Fruit fly (Drosophila melanogaster) whole organism, adult: ENCODE measurements around the gene Uros2.

ENCODE experiments used
- CG11617 ChIP-seq: fragments of 200-800 bp; sonication (Bioruptor generic); optimal IDR thresholded peaks from 2 replicates; lab custom pipeline; 2017; ENCODE audit warnings: mild to moderate bottlenecking, missing biosample characterization, missing genetic modification reagents, missing genetic modification characterization
- CG12768 ChIP-seq: fragments of 200-800 bp; sonication (Bioruptor generic); optimal IDR thresholded peaks from 2 replicates; lab custom pipeline; 2017; ENCODE audit warnings: missing biosample characterization, missing genetic modification characterization, mild to moderate bottlenecking, moderate library complexity, missing genetic modification reagents
- CG14711 ChIP-seq: fragments of 200-800 bp; sonication (Bioruptor generic); optimal IDR thresholded peaks from 2 replicates; lab custom pipeline; 2018; ENCODE audit warnings: missing biosample characterization, mild to moderate bottlenecking, missing genetic modification characterization, moderate library complexity
- CG1620 ChIP-seq: fragments of 200-800 bp; sonication (Bioruptor generic); optimal IDR thresholded peaks from 2 replicates; lab custom pipeline; 2016; ENCODE audit warnings: missing biosample characterization, missing genetic modification characterization
- CG33017 ChIP-seq: fragments of 200-800 bp; sonication (Bioruptor generic); optimal IDR thresholded peaks from 2 replicates; lab custom pipeline; 2018; ENCODE audit warnings: missing biosample characterization, mild to moderate bottlenecking, missing genetic modification characterization, moderate library complexity
- CG5204 ChIP-seq: fragments of 200-800 bp; sonication (Bioruptor generic); optimal IDR thresholded peaks from 2 replicates; lab custom pipeline; 2016; ENCODE audit warnings: missing biosample characterization, missing genetic modification characterization
- CG7045 ChIP-seq: fragments of 200-800 bp; sonication (Bioruptor generic); optimal IDR thresholded peaks from 2 replicates; lab custom pipeline; 2017; ENCODE audit warnings: missing biosample characterization, mild to moderate bottlenecking, missing genetic modification characterization
- CG7101 ChIP-seq: fragments of 200-800 bp; sonication (Bioruptor generic); optimal IDR thresholded peaks from 2 replicates; lab custom pipeline; 2018; ENCODE audit warnings: missing biosample characterization, mild to moderate bottlenecking, missing genetic modification characterization, moderate library complexity
- Clk ChIP-seq: fragments of 200-800 bp; sonication (Bioruptor generic); optimal IDR thresholded peaks from 2 replicates; lab custom pipeline; 2017; ENCODE audit warnings: missing biosample characterization, missing genetic modification characterization
- Crg-1 ChIP-seq: fragments of 200-800 bp; sonication (Bioruptor generic); optimal IDR thresholded peaks from 2 replicates; lab custom pipeline; 2016; ENCODE audit warnings: missing biosample characterization, missing genetic modification characterization
- Hr96 ChIP-seq: fragments of 200-800 bp; sonication (Bioruptor generic); optimal IDR thresholded peaks from 2 replicates; lab custom pipeline; 2016; ENCODE audit warnings: missing biosample characterization, missing genetic modification characterization
- Mnt ChIP-seq: fragments of 200-800 bp; sonication (Bioruptor generic); optimal IDR thresholded peaks from 2 replicates; lab custom pipeline; 2016; ENCODE audit warnings: missing biosample characterization, mild to moderate bottlenecking, missing genetic modification characterization
- bab1 ChIP-seq: fragments of 200-800 bp; sonication (Bioruptor generic); optimal IDR thresholded peaks from 3 replicates; lab custom pipeline; 2019; ENCODE audit warnings: missing biosample characterization, mild to moderate bottlenecking, missing genetic modification characterization, moderate library complexity
- cic ChIP-seq: fragments of 200-800 bp; sonication (Bioruptor generic); optimal IDR thresholded peaks from 2 replicates; lab custom pipeline; 2017; ENCODE audit warnings: missing biosample characterization, mild to moderate bottlenecking, missing genetic modification characterization, moderate library complexity
- cnc ChIP-seq, 2 experiments: fragments of >200 bp; optimal IDR thresholded peaks; 2 replicates each; lab custom pipeline; 2017
- kay ChIP-seq: fragments of 200-800 bp; sonication (Bioruptor generic); peaks from one replicate; lab custom pipeline; 2016; ENCODE audit warnings: missing biosample characterization, missing genetic modification characterization, borderline replicate concordance
- ovo ChIP-seq: fragments of 200-800 bp; sonication (Bioruptor generic); optimal IDR thresholded peaks from 2 replicates; lab custom pipeline; 2016; ENCODE audit warnings: missing biosample characterization, missing genetic modification characterization
- pad ChIP-seq: fragments of 200-800 bp; sonication (Bioruptor generic); optimal IDR thresholded peaks from 3 replicates; lab custom pipeline; 2017; ENCODE audit warnings: missing biosample characterization, missing genetic modification characterization, mild to moderate bottlenecking, moderate library complexity, missing genetic modification reagents
- tj ChIP-seq: fragments of 200-800 bp; sonication (Bioruptor generic); optimal IDR thresholded peaks from 3 replicates; lab custom pipeline; 2017; ENCODE audit warnings: missing biosample characterization, mild to moderate bottlenecking, missing genetic modification characterization, moderate library complexity
- toe ChIP-seq: fragments of 200-800 bp; sonication (Bioruptor generic); optimal IDR thresholded peaks from 2 replicates; lab custom pipeline; 2016; ENCODE audit warnings: missing biosample characterization, missing genetic modification characterization

Uros2 gene

DNA sequence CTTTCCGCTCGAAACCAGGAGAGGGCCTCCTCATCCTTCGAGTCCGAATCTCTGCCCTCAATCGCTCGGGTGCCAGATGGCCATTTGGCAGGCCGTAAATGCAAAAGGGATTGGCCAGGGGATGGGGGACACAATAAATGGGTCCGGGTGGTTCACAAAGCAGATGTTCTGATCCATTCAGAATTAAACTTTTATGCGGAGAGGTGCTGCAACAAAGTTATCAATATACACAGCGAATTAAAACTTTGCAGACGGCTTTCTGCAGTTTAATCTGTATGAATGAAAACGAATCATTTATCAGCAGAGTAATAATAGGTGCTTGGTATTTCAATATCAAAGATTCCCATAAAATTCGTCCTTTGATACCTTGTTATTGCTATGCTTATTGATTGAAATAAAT lies 19.0 kb downstream of the Uros2 start:
- TF ChIP-seq kay (no peak), Clk (GFP tag; lab: Kevin White, UChicago) (no peak), toe (GFP tag; lab: Kevin White, UChicago) (no peak), Hr96 (GFP tag; lab: Kevin White, UChicago) (no peak), pad (no peak), cic (no peak), CG1620 (GFP tag; lab: Kevin White, UChicago) (no peak), ovo (no peak), CG7045 (no peak), CG5204 (no peak), CG7101 (tag; lab: Kevin White, UChicago) (no peak), Mnt (no peak), tj (GFP tag; lab: Kevin White, UChicago) (no peak), CG33017 (no peak), CG14711 (tag; lab: Kevin White, UChicago) (no peak), bab1 (GFP tag; lab: Kevin White, UChicago) (no peak), CG12768 (no peak)

DNA sequence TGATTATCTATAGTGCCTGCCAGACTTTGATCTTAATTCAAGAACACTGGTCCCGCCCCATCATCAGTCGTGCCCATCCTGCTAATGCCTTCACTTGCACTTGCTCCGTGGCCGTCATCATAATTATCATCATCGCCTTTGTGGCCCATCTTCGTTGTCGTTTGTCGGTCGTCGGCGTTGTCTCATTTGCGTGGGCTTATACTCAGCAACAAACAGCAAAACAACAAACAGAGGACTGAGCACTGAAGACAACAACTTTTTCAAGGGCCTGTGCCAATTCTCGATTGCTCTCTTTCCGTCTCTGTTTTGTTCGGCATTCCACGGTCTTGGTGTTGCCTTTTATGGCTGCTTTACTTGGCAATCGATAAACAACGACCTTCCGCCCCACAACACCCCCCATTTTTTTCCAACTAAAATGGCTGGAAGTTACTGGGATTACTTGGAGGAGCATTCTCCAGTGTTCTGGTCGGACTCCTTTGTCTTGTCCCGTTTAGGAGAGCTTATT lies 19.6 kb downstream of the Uros2 start:
- TF ChIP-seq CG33017, result no peak
- no peak for TF ChIP-seq kay
- TF ChIP-seq Mnt, result no peak
- TF ChIP-seq Crg-1 (GFP tag; lab: Kevin White, UChicago), result no peak
- no peak for TF ChIP-seq cnc (optimal IDR thresholded peaks at IDR 0.05; lab: Kevin White, UChicago)
- TF ChIP-seq Hr96 (GFP tag; lab: Kevin White, UChicago), result no peak
- no peak for TF ChIP-seq toe (GFP tag; lab: Kevin White, UChicago)
- TF ChIP-seq ovo, result no peak

DNA sequence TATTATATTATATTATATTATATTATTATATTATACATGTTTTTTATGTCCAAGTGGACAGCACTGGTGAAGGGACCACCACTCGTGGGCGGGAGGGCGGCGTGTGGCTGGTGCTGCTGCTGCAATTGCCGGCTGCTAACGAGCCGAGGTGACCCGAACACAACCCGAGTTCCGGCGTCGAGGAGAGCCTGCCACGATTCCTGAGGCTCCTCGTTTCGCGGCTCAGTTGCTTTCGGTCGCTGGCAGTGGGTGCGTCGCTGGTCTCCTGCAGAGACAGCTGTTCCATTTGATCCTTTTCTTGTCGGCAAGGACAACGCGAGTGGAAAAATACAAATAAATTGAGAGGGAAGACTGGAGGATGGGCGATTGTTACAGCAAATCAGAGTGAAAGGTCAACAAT lies 22.0 kb downstream of the Uros2 start:
- TF ChIP-seq tj (GFP tag; lab: Kevin White, UChicago), result no peak
- no peak for TF ChIP-seq bab1 (GFP tag; lab: Kevin White, UChicago)
- TF ChIP-seq CG12768, result no peak
- no peak for TF ChIP-seq kay
- no peak for TF ChIP-seq CG7045
- TF ChIP-seq cic, result no peak
- no peak for TF ChIP-seq Hr96 (GFP tag; lab: Kevin White, UChicago)
- no peak for TF ChIP-seq CG1620 (GFP tag; lab: Kevin White, UChicago)
- TF ChIP-seq CG5204, result no peak
- no peak for TF ChIP-seq Clk (GFP tag; lab: Kevin White, UChicago)

DNA sequence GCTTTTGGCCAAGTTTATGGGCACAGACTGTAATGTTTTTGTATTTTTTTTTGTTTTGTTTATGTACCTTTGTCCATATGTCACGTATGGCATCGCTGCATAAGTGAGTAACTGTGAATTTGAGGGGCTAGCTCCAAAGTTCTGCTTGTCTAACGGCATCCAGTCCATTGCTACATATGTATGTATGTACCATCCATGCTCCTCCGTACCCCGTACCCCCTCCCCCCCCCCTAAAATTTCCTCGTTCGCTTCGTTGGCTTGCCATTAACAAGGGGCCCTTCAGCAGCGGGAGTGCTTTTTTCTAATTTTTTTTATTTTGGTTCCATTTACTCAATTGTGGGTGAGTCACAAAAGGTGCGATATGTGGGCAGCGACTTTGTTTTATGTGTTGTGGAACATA lies 25.8 kb downstream of the Uros2 start:
- TF ChIP-seq CG12768, result no peak
- peak; percentile 31 for TF ChIP-seq bab1 (GFP tag; lab: Kevin White, UChicago)

DNA sequence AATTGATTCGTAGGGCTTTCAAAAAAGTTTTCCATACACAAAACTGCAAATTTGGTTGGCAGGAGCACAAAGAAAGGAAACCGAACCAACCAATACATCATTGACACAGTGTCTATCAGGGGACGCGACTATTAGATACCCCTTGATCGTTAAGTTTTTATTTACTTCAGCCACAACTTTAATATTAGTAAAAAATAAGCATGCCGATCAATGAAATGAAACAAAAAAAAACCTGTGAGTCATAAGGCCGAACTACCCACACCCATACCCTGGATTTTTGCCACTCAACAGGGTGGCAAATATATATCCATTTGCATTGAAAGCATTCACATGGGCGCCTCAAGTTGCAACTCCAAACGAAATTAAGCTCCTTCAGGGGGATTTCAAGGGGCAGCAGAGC lies 28.0 kb downstream of the Uros2 start:
- TF ChIP-seq kay, result no peak
- TF ChIP-seq Hr96 (GFP tag; lab: Kevin White, UChicago), result no peak
- no peak for TF ChIP-seq cnc (optimal IDR thresholded peaks at IDR 0.05; lab: Kevin White, UChicago)
- no peak for TF ChIP-seq CG11617 (GFP tag; lab: Kevin White, UChicago)
- no peak for TF ChIP-seq Crg-1 (GFP tag; lab: Kevin White, UChicago)
- TF ChIP-seq bab1 (GFP tag; lab: Kevin White, UChicago), result no peak

DNA sequence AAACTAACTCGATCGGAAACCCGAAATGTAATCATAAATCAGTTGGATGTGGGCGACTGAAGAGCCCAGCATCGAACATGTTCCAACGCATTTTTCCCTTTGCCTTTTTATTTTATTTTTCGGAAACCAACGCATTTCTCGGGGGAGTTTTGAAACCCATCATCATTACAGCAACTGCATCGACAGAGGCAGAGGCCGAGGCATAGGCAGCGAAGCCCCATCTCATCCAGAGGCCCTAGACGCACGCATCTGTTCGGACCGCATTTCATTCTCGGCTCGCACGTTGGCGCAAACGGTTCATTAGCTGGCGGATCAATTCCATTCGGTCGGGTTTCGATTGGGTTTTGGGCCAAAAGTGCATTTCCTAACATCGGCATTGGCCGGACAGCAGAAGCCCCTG lies 37.2 kb downstream of the Uros2 start, which contains the start of gene CG4576:
CG4576 (plus strand) TSS at position 227 of the 400 bp plus-strand sequence.
- TF ChIP-seq CG7045, result no peak
- no peak for TF ChIP-seq bab1 (GFP tag; lab: Kevin White, UChicago)
- no peak for TF ChIP-seq Mnt
- no peak for TF ChIP-seq Hr96 (GFP tag; lab: Kevin White, UChicago)
- no peak for TF ChIP-seq ovo
- no peak for TF ChIP-seq CG12768
- TF ChIP-seq CG11617 (GFP tag; lab: Kevin White, UChicago), result no peak
- TF ChIP-seq toe (GFP tag; lab: Kevin White, UChicago), result no peak
- no peak for TF ChIP-seq CG7101 (tag; lab: Kevin White, UChicago)
- TF ChIP-seq CG14711 (tag; lab: Kevin White, UChicago), result no peak
- no peak for TF ChIP-seq cnc (optimal IDR thresholded peaks at IDR 0.05; lab: Kevin White, UChicago)
- TF ChIP-seq cic, result no peak
- no peak for TF ChIP-seq CG5204
- TF ChIP-seq pad, result no peak
- no peak for TF ChIP-seq CG33017
- no peak for TF ChIP-seq tj (GFP tag; lab: Kevin White, UChicago)
- no peak for TF ChIP-seq kay
- TF ChIP-seq Clk (GFP tag; lab: Kevin White, UChicago), result no peak
- TF ChIP-seq CG1620 (GFP tag; lab: Kevin White, UChicago), result no peak
- TF ChIP-seq Crg-1 (GFP tag; lab: Kevin White, UChicago), result no peak

DNA sequence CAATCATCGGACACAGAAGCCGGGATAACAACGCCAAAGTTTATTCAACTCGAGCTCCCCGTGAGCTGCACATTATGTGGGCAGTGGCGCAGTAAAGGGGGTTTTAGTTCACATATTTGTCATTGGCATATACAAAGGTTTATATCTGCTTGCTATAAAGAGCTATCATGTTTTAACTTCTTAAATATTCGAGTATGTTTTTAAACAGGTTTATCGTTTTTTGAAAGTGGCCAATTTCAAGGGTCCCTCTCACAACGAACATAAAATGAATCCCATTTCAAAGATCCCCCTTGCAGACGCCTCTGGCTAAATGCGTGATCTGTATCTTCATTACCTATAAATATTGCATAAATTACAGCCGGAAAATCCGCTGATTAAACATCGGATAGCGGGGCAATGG lies 39.2 kb downstream of the Uros2 start:
- TF ChIP-seq kay, result peak; percentile 20
- no peak for TF ChIP-seq tj (GFP tag; lab: Kevin White, UChicago)

DNA sequence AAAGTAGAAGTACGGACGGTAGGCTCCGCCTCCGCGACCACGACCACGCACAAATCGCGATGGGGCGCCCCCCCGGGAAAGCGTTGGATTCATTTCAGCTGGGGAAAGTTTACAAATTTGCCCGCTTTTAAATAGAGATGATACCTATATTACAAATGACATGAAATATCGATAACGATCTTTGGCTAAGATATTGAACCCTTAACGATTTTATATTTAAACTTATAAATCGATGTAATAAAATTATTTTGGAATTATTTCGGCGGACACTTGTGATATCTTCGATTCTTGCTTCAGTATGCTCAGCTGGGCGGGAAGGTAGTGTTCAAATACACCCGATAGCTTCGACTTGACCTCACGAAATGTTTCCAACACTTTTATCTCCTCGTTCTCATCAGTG lies 44.2 kb downstream of the Uros2 start, which contains the start of gene rec:
rec (minus strand) TSS at position 108 of the 400 bp plus-strand sequence.
- TF ChIP-seq tj (GFP tag; lab: Kevin White, UChicago) (no peak), CG11617 (GFP tag; lab: Kevin White, UChicago) (no peak), kay (no peak), ovo (no peak), CG5204 (no peak), toe (GFP tag; lab: Kevin White, UChicago) (no peak), CG12768 (no peak), Hr96 (GFP tag; lab: Kevin White, UChicago) (no peak)
